Worm (Caenorhabditis elegans): ENCODE data around the gene F11G11.14.

- no peak for TF ChIP-seq spr-3 (GFP tag; optimal IDR thresholded peaks at IDR 0.05)
- no peak for TF ChIP-seq ama-1 (optimal IDR thresholded peaks at IDR 0.05)
- TF ChIP-seq daf-16 (GFP tag; optimal IDR thresholded peaks at IDR 0.05) = no peak
- peak; percentile 34 for TF ChIP-seq daf-16 (tag; optimal IDR thresholded peaks at IDR 0.05)
- no peak for TF ChIP-seq unc-39 (tag; optimal IDR thresholded peaks at IDR 0.05)
Observed at ce11 chrII:4879629-4880028, 16.1 kb downstream of the F11G11.14 start, which contains the start of gene gst-6.
